Fruit fly (Drosophila melanogaster): ENCODE measurements around the gene Grx1.

dm6 chr3L:18824851-18825250, 44.2 kb upstream of the Grx1 start:
- TF ChIP-seq CG8478 (optimal IDR thresholded peaks at IDR 0.05) (no peak), CTCF (optimal IDR thresholded peaks at IDR 0.05) (no peak)
